Fruit fly (Drosophila melanogaster) whole organism, embryonic: Measurements from ENCODE around the gene CG32276.

Experiments used
- Blimp-1 ChIP-seq: fragments of 200-800 bp; sonication (Bioruptor generic); optimal IDR thresholded peaks from 3 replicates; lab custom pipeline; 2018; ENCODE audit warnings: missing biosample characterization, missing genetic modification characterization, mild to moderate bottlenecking, moderate library complexity, missing genetic modification reagents
- CG10959 ChIP-seq: fragments of 200-800 bp; sonication (Bioruptor generic); IDR thresholded peaks from 2 replicates; pipeline ENCODE4 v1.3.6; 2022; ENCODE audit warnings: missing biosample characterization, missing genetic modification characterization
- CG11560 ChIP-seq: fragments of 200-800 bp; sonication (Bioruptor generic); IDR thresholded peaks from 3 replicates; pipeline ENCODE4 v1.3.6; 2022; ENCODE audit warnings: missing biosample characterization, missing genetic modification characterization
- CG12219 ChIP-seq: fragments of 200-800 bp; sonication (Bioruptor generic); optimal IDR thresholded peaks from 3 replicates; lab custom pipeline; 2018; ENCODE audit warnings: missing biosample characterization, mild to moderate bottlenecking, missing genetic modification characterization
- CG14860 ChIP-seq: fragments of 200-800 bp; sonication (Bioruptor generic); IDR thresholded peaks from 3 replicates; pipeline ENCODE4 v1.3.6; 2022; ENCODE audit warnings: missing biosample characterization, missing genetic modification characterization; ENCODE audit not compliant: partially characterized antibody
- CG14965 ChIP-seq: fragments of 200-800 bp; sonication (Bioruptor generic); optimal IDR thresholded peaks from 2 replicates; lab custom pipeline; 2016; ENCODE audit warnings: missing biosample characterization, missing genetic modification characterization, borderline replicate concordance
- CG15601 ChIP-seq: fragments of 200-800 bp; sonication (Bioruptor generic); optimal IDR thresholded peaks from 3 replicates; lab custom pipeline; 2019; ENCODE audit warnings: missing biosample characterization, mild to moderate bottlenecking, missing genetic modification characterization, moderate library complexity
- CG1647 ChIP-seq: fragments of 200-800 bp; sonication (Bioruptor generic); optimal IDR thresholded peaks from 3 replicates; lab custom pipeline; 2016; ENCODE audit warnings: missing biosample characterization, missing genetic modification characterization
- CG16813 ChIP-seq: fragments of 200-800 bp; sonication (Bioruptor generic); IDR thresholded peaks from 3 replicates; pipeline ENCODE4 v1.3.6; 2022; ENCODE audit warnings: missing biosample characterization, missing genetic modification characterization; ENCODE audit not compliant: partially characterized antibody
- CG17912 ChIP-seq: fragments of 200-800 bp; sonication (Bioruptor generic); optimal IDR thresholded peaks from 2 replicates; lab custom pipeline; 2018; ENCODE audit warnings: missing biosample characterization, mild to moderate bottlenecking, missing genetic modification characterization
- CG18011 ChIP-seq: fragments of 200-800 bp; sonication (Bioruptor generic); optimal IDR thresholded peaks from 2 replicates; lab custom pipeline; 2017; ENCODE audit warnings: missing biosample characterization, missing genetic modification characterization, mild to moderate bottlenecking, moderate library complexity, missing genotype
- CG31441 ChIP-seq: fragments of 200-800 bp; sonication (Bioruptor generic); IDR thresholded peaks from 2 replicates; pipeline ENCODE4 v1.3.6; 2022; ENCODE audit warnings: missing biosample characterization, missing genetic modification characterization
- CG6175 ChIP-seq: fragments of 200-800 bp; sonication (Bioruptor generic); IDR thresholded peaks from 3 replicates; pipeline ENCODE4 v1.3.6; 2022; ENCODE audit warnings: missing biosample characterization, missing genetic modification characterization
- CG6254 ChIP-seq: fragments of 200-800 bp; sonication (Bioruptor generic); optimal IDR thresholded peaks from 3 replicates; lab custom pipeline; 2017; ENCODE audit warnings: mild to moderate bottlenecking, missing biosample characterization, missing genetic modification reagents, missing genetic modification characterization
- CG6654 ChIP-seq: fragments of 200-800 bp; sonication (Bioruptor generic); optimal IDR thresholded peaks from 2 replicates; lab custom pipeline; 2017; ENCODE audit warnings: missing biosample characterization, mild to moderate bottlenecking, missing genetic modification characterization
- CG6854 ChIP-seq: fragments of 200-800 bp; sonication (Bioruptor generic); optimal IDR thresholded peaks from 3 replicates; lab custom pipeline; 2017; ENCODE audit warnings: missing biosample characterization, mild to moderate bottlenecking, missing genetic modification characterization
- CG7963 ChIP-seq: fragments of 200-800 bp; sonication (Bioruptor generic); IDR thresholded peaks from 3 replicates; pipeline ENCODE4 v1.3.6; 2022; ENCODE audit warnings: missing biosample characterization, missing genetic modification characterization; ENCODE audit not compliant: partially characterized antibody
- CG8765 ChIP-seq: fragments of 200-800 bp; sonication (Bioruptor generic); IDR thresholded peaks from 2 replicates; pipeline ENCODE4 v1.3.6; 2022; ENCODE audit warnings: missing biosample characterization, missing genetic modification characterization
- CG9876 ChIP-seq: fragments of 200-800 bp; sonication (Bioruptor generic); optimal IDR thresholded peaks from 2 replicates; lab custom pipeline; 2016; ENCODE audit warnings: missing biosample characterization, missing genetic modification characterization
- CTCF ChIP-seq: fragments of 200-800 bp; sonication (Bioruptor generic); optimal IDR thresholded peaks from 2 replicates; lab custom pipeline; 2017; ENCODE audit warnings: missing biosample characterization, mild to moderate bottlenecking, missing genetic modification characterization, moderate library complexity
- Chrac-16 ChIP-seq: fragments of 200-800 bp; sonication (Bioruptor generic); optimal IDR thresholded peaks from 3 replicates; lab custom pipeline; 2016; ENCODE audit warnings: missing biosample characterization, missing genetic modification characterization
- CrebB ChIP-seq: fragments of 200-800 bp; sonication (Bioruptor generic); optimal IDR thresholded peaks from 3 replicates; lab custom pipeline; 2018; ENCODE audit warnings: missing biosample characterization, mild to moderate bottlenecking, missing genetic modification characterization
- Dll ChIP-seq: fragments of 200-800 bp; sonication (Bioruptor generic); IDR thresholded peaks from 4 replicates; pipeline ENCODE4 v1.3.6; 2022; ENCODE audit warnings: missing biosample characterization, missing genetic modification characterization; ENCODE audit not compliant: partially characterized antibody
- ERR ChIP-seq: fragments of 200-800 bp; sonication (Bioruptor generic); optimal IDR thresholded peaks from 2 replicates; lab custom pipeline; 2016; ENCODE audit warnings: missing biosample characterization, missing genetic modification characterization
- Fer2 ChIP-seq: fragments of 200-800 bp; sonication (Bioruptor generic); optimal IDR thresholded peaks from 2 replicates; lab custom pipeline; 2018; ENCODE audit warnings: missing biosample characterization, mild to moderate bottlenecking, missing genetic modification characterization, moderate library complexity
- GATAe ChIP-seq: fragments of 200-800 bp; sonication (Bioruptor generic); conservative IDR thresholded peaks from 2 replicates; pipeline ENCODE4 v1.3.6; 2022; ENCODE audit warnings: missing biosample characterization, missing genetic modification characterization
- Hand ChIP-seq: fragments of 200-800 bp; sonication (Bioruptor generic); optimal IDR thresholded peaks from 2 replicates; lab custom pipeline; 2017; ENCODE audit warnings: mild to moderate bottlenecking, missing biosample characterization, missing genetic modification reagents, missing genetic modification characterization
- Jarid2 ChIP-seq: fragments of 200-800 bp; sonication (Bioruptor generic); optimal IDR thresholded peaks from 3 replicates; lab custom pipeline; 2017; ENCODE audit warnings: mild to moderate bottlenecking, missing biosample characterization, missing genetic modification reagents, missing genetic modification characterization
- MESR4 ChIP-seq: fragments of 200-800 bp; sonication (Bioruptor generic); optimal IDR thresholded peaks from 2 replicates; lab custom pipeline; 2018; ENCODE audit warnings: missing biosample characterization, mild to moderate bottlenecking, missing genetic modification characterization, moderate library complexity
- Nf-YB ChIP-seq: fragments of 200-800 bp; sonication (Bioruptor generic); optimal IDR thresholded peaks from 3 replicates; lab custom pipeline; 2019; ENCODE audit warnings: missing biosample characterization, mild to moderate bottlenecking, missing genetic modification characterization, moderate library complexity
- Scr ChIP-seq: fragments of 200-800 bp; sonication (Bioruptor generic); IDR thresholded peaks from 2 replicates; pipeline ENCODE4 v1.3.6; 2022; ENCODE audit warnings: missing biosample characterization, missing genetic modification characterization; ENCODE audit not compliant: partially characterized antibody
- Six4 ChIP-seq: fragments of 200-800 bp; sonication (Bioruptor generic); optimal IDR thresholded peaks from 2 replicates; lab custom pipeline; 2016; ENCODE audit warnings: missing biosample characterization, missing genetic modification characterization
- Sry-δ ChIP-seq: fragments of 200-800 bp; sonication (Bioruptor generic); optimal IDR thresholded peaks from 2 replicates; lab custom pipeline; 2016; ENCODE audit warnings: missing biosample characterization, missing genetic modification characterization
- YL-1 ChIP-seq: fragments of 200-800 bp; sonication (Bioruptor generic); optimal IDR thresholded peaks from 3 replicates; lab custom pipeline; 2017; ENCODE audit warnings: missing biosample characterization, mild to moderate bottlenecking, missing genetic modification characterization
- ash1 ChIP-seq: fragments of 200-800 bp; sonication (Bioruptor generic); optimal IDR thresholded peaks from 2 replicates; lab custom pipeline; 2018; ENCODE audit warnings: missing biosample characterization, mild to moderate bottlenecking, missing genetic modification characterization
- bab2 ChIP-seq: fragments of 200-800 bp; sonication (Bioruptor generic); optimal IDR thresholded peaks from 2 replicates; lab custom pipeline; 2016; ENCODE audit warnings: missing biosample characterization, missing genetic modification characterization
- bcd ChIP-seq: fragments of 200-800 bp; sonication (Bioruptor generic); optimal IDR thresholded peaks from 2 replicates; lab custom pipeline; 2017; ENCODE audit warnings: missing biosample characterization, mild to moderate bottlenecking, missing genetic modification characterization
- corto ChIP-seq: fragments of 200-800 bp; sonication (Bioruptor generic); optimal IDR thresholded peaks from 2 replicates; lab custom pipeline; 2016; ENCODE audit warnings: missing biosample characterization, mild to moderate bottlenecking, missing genetic modification characterization, moderate library complexity
- crc ChIP-seq: fragments of 200-800 bp; sonication (Bioruptor generic); optimal IDR thresholded peaks from 2 replicates; lab custom pipeline; 2016; ENCODE audit warnings: missing biosample characterization, missing genetic modification characterization
- dysf ChIP-seq: fragments of 200-800 bp; sonication (Bioruptor generic); IDR thresholded peaks from 3 replicates; pipeline ENCODE4 v1.3.6; 2022; ENCODE audit warnings: missing biosample characterization, missing genetic modification characterization
- fru ChIP-seq: fragments of >200 bp; optimal IDR thresholded peaks from 2 replicates; lab custom pipeline; 2017
- nerfin-2 ChIP-seq: fragments of 200-800 bp; sonication (Bioruptor generic); IDR thresholded peaks from 2 replicates; pipeline ENCODE4 v1.3.6; 2022; ENCODE audit warnings: missing biosample characterization, missing genetic modification characterization; ENCODE audit not compliant: partially characterized antibody
- org-1 ChIP-seq: fragments of 200-800 bp; sonication (Bioruptor generic); optimal IDR thresholded peaks from 2 replicates; lab custom pipeline; 2017; ENCODE audit warnings: missing biosample characterization, missing genetic modification characterization
- otp ChIP-seq: fragments of 200-800 bp; sonication (Bioruptor generic); IDR thresholded peaks from 3 replicates; pipeline ENCODE4, ENCODE4 v1.3.6; 2022; ENCODE audit warnings: missing biosample characterization, missing genetic modification characterization
- pita ChIP-seq: fragments of 200-800 bp; sonication (Bioruptor generic); optimal IDR thresholded peaks from 2 replicates; lab custom pipeline; 2017; ENCODE audit warnings: missing biosample characterization, mild to moderate bottlenecking, missing genetic modification characterization
- sisA ChIP-seq: fragments of 200-800 bp; sonication (Bioruptor generic); IDR thresholded peaks from 2 replicates; pipeline ENCODE4 v1.3.6; 2022; ENCODE audit warnings: missing biosample characterization, missing genetic modification characterization
- slp2 ChIP-seq: fragments of 200-800 bp; sonication (Bioruptor generic); optimal IDR thresholded peaks from 2 replicates; lab custom pipeline; 2016; ENCODE audit warnings: missing biosample characterization, missing genetic modification characterization
- vfl ChIP-seq: fragments of 200-800 bp; sonication (Bioruptor generic); optimal IDR thresholded peaks from 2 replicates; lab custom pipeline; 2016; ENCODE audit warnings: missing biosample characterization, missing genetic modification characterization
- vvl ChIP-seq: fragments of 200-800 bp; sonication (Bioruptor generic); IDR thresholded peaks from 2 replicates; pipeline ENCODE4 v1.3.6; 2022; ENCODE audit warnings: missing biosample characterization, missing genetic modification characterization

Gene CG32276

dm6 chr3L:3222643-3223389 lies 24.0 kb upstream of the CG32276 start, which contains the start of the genes RpL28 and eIF1 (continued):
- TF ChIP-seq otp (GFP tag; lab: Robert Waterston, UW) (peak; percentile 94), CG6254 (GFP tag; lab: Kevin White, UChicago) (peak; percentile 76), pita (GFP tag; lab: Kevin White, UChicago) (no peak), Hand (GFP tag; lab: Kevin White, UChicago) (peak; percentile 81), CG14965 (peak; percentile 74), CTCF (GFP tag; lab: Kevin White, UChicago) (peak; percentile 67), CG16813 (GFP tag; lab: Robert Waterston, UW) (peak; percentile 85), CG6654 (peak; percentile 84), CG9876 (GFP tag; lab: Kevin White, UChicago) (peak; percentile 95), Dll (GFP tag; lab: Robert Waterston, UW) (peak; percentile 87), CG18011 (GFP tag; lab: Kevin White, UChicago) (peak; percentile 83), sisA (peak; percentile 73), CG6854 (peak; percentile 77), Fer2 (tag; lab: Kevin White, UChicago) (peak; percentile 82), YL-1 (GFP tag; lab: Kevin White, UChicago) (peak; percentile 98), CG17912 (GFP tag; lab: Kevin White, UChicago) (peak; percentile 91), CG11560 (tag; lab: Robert Waterston, UW) (peak; percentile 71; the same call in 2 of the 3 replicates), GATAe (GFP tag; lab: Robert Waterston, UW) (peak; percentile 56), ash1 (peak; percentile 96), nerfin-2 (peak; percentile 51), CrebB (tag; lab: Kevin White, UChicago) (peak; percentile 90), fru (lab: Kevin White, UChicago) (no peak), Jarid2 (GFP tag; lab: Kevin White, UChicago) (peak; percentile 78), vfl (GFP tag; lab: Kevin White, UChicago) (peak; percentile 88), Nf-YB (GFP tag; lab: Kevin White, UChicago) (peak; percentile 64), Chrac-16 (peak; percentile 80), CG14860 (GFP tag; lab: Robert Waterston, UW) (peak; percentile 60; the same call in 2 of the 3 replicates), CG31441 (peak; percentile 89), CG8765 (GFP tag; lab: Robert Waterston, UW) (peak; percentile 54), Six4 (peak; percentile 90), corto (GFP tag; lab: Kevin White, UChicago) (peak; percentile 40), Scr (GFP tag; lab: Robert Waterston, UW) (peak; percentile 88), slp2 (GFP tag; lab: Kevin White, UChicago) (peak; percentile 89), CG7963 (GFP tag; lab: Robert Waterston, UW) (peak; percentile 45; the same call in 1 of the 3 replicates), CG1647 (GFP tag; lab: Kevin White, UChicago) (peak; percentile 91), ERR (peak; percentile 60), dysf (GFP tag; lab: Robert Waterston, UW) (peak; percentile 84; the same call in 2 of the 3 replicates), crc (peak; percentile 89), CG15601 (tag; lab: Kevin White, UChicago) (peak; percentile 84), CG12219 (GFP tag; lab: Kevin White, UChicago) (peak; percentile 87), bab2 (GFP tag; lab: Kevin White, UChicago) (peak; percentile 78), Blimp-1 (GFP tag; lab: Kevin White, UChicago) (peak; percentile 69), vvl (GFP tag; lab: Robert Waterston, UW) (peak; percentile 91), MESR4 (GFP tag; lab: Kevin White, UChicago) (peak; percentile 98), bcd (peak; percentile 97), CG6175 (GFP tag; lab: Robert Waterston, UW) (peak; percentile 83; the same call in 2 of the 3 replicates), CG10959 (peak; percentile 78), Sry-δ (peak; percentile 89), org-1 (GFP tag; lab: Kevin White, UChicago) (peak; percentile 86)
